Fruit fly (Drosophila melanogaster) whole organism, wandering third instar larva: Measurements from ENCODE around the gene CG42709.

Experiments used
- Abd-B ChIP-seq: fragments of >200 bp; optimal IDR thresholded peaks from 2 replicates; lab custom pipeline; 2017; ENCODE audit warnings: missing biosample characterization, missing genetic modification characterization
- Dfd ChIP-seq: fragments of >200 bp; optimal IDR thresholded peaks from 2 replicates; lab custom pipeline; 2017; ENCODE audit warnings: missing biosample characterization, missing genetic modification characterization
- Hr78 ChIP-seq: fragments of >200 bp; optimal IDR thresholded peaks from 2 replicates; lab custom pipeline; 2017; ENCODE audit warnings: missing biosample characterization, missing genetic modification characterization
- Vsx2 ChIP-seq: fragments of 200-300, 225-300 bp; sonication (Bioruptor generic); optimal IDR thresholded peaks from 2 replicates; lab custom pipeline; 2018; ENCODE audit warnings: missing biosample characterization, missing genetic modification characterization; ENCODE audit not compliant: partially characterized antibody
- ey ChIP-seq: fragments of 200-800 bp; sonication (Bioruptor generic); optimal IDR thresholded peaks from 2 replicates; lab custom pipeline; 2016; ENCODE audit warnings: missing biosample characterization, missing genetic modification characterization
- fru ChIP-seq: fragments of 200-800 bp; sonication (Bioruptor generic); optimal IDR thresholded peaks from 3 replicates; lab custom pipeline; 2016; ENCODE audit warnings: missing biosample characterization, mild to moderate bottlenecking, missing genetic modification characterization
- h ChIP-seq: fragments of 200-800 bp; sonication (Bioruptor generic); optimal IDR thresholded peaks from 3 replicates; lab custom pipeline; 2016; ENCODE audit warnings: missing biosample characterization, mild to moderate bottlenecking, missing genetic modification characterization
- psq ChIP-seq: fragments of 200-800 bp; sonication (Bioruptor generic); optimal IDR thresholded peaks from 3 replicates; lab custom pipeline; 2017; ENCODE audit warnings: missing biosample characterization, mild to moderate bottlenecking, missing genetic modification characterization, moderate library complexity
- usp ChIP-seq: fragments of >200 bp; optimal IDR thresholded peaks from 2 replicates; lab custom pipeline; 2017; ENCODE audit warnings: missing biosample characterization, missing genetic modification characterization

dm6 chr3L:12796077-12796641, 6.2 kb downstream of the CG42709 start:
- TF ChIP-seq Hr78 (GFP tag; lab: Kevin White, UChicago): no peak
- no peak for TF ChIP-seq ey (GFP tag; lab: Kevin White, UChicago)
- TF ChIP-seq fru (GFP tag; lab: Kevin White, UChicago): no peak
- TF ChIP-seq h (GFP tag; lab: Kevin White, UChicago): no peak
- TF ChIP-seq Vsx2 (GFP tag; lab: Kevin White, UChicago): no peak
- no peak for TF ChIP-seq usp (GFP tag; lab: Kevin White, UChicago)
- no peak for TF ChIP-seq psq (GFP tag; lab: Kevin White, UChicago)
- no peak for TF ChIP-seq Abd-B (GFP tag; lab: Kevin White, UChicago)
- TF ChIP-seq Dfd (GFP tag; lab: Kevin White, UChicago): no peak
